Worm (Caenorhabditis elegans) whole organism, midembryonic: ENCODE data around the gene egl-15.

Experiments
- T22C8.4 ChIP-seq: fragments of 200-800 bp; sonication (Bioruptor generic); IDR thresholded peaks from 2 replicates; pipeline ENCODE4 v1.3.6; 2022; ENCODE audit warnings: missing genetic modification characterization, missing compliant biosample characterization
- cog-1 ChIP-seq: sonication (generic microtip); optimal IDR thresholded peaks from 2 replicates; lab custom pipeline; 2016; ENCODE audit warnings: missing genetic modification characterization, missing compliant biosample characterization
- flt-1 ChIP-seq: fragments of 200-800 bp; sonication (Bioruptor generic); IDR thresholded peaks from 2 replicates; pipeline ENCODE4 v1.3.6; 2022; ENCODE audit warnings: missing genetic modification characterization, missing compliant biosample characterization
- klf-2 ChIP-seq: fragments of 200-800 bp; sonication (Bioruptor generic); conservative IDR thresholded peaks from 2 replicates; pipeline ENCODE4 v1.3.6; 2022; ENCODE audit warnings: missing genetic modification reagents, missing genetic modification characterization, missing compliant biosample characterization
- med-1 ChIP-seq: sonication (generic microtip); optimal IDR thresholded peaks from 2 replicates; lab custom pipeline; 2017; ENCODE audit warnings: missing genetic modification characterization, mild to moderate bottlenecking, missing compliant biosample characterization, antibody characterized with exemption, missing genetic modification reagents; ENCODE audit not compliant: insufficient read depth
- ref-1 ChIP-seq: fragments of 200-800 bp; sonication (Bioruptor generic); conservative IDR thresholded peaks from 2 replicates; pipeline ENCODE4 v1.3.6; 2022; ENCODE audit warnings: missing genetic modification reagents, missing genetic modification characterization, missing compliant biosample characterization
- tab-1 ChIP-seq: fragments of 200-800 bp; sonication (Bioruptor generic); IDR thresholded peaks from 2 replicates; pipeline ENCODE4 v1.3.6; 2022; ENCODE audit warnings: missing genetic modification characterization, missing compliant biosample characterization
- ztf-23 ChIP-seq: fragments of 200-800 bp; sonication (Bioruptor generic); IDR thresholded peaks from 2 replicates; pipeline ENCODE4 v1.3.6; 2022; ENCODE audit warnings: missing genetic modification reagents, missing genetic modification characterization, missing compliant biosample characterization
- ztf-29 ChIP-seq: fragments of 200-800 bp; sonication (Bioruptor generic); IDR thresholded peaks from 2 replicates; pipeline ENCODE4 v1.3.6; 2022; ENCODE audit warnings: missing genetic modification reagents, missing genetic modification characterization, missing compliant biosample characterization

Gene egl-15

DNA sequence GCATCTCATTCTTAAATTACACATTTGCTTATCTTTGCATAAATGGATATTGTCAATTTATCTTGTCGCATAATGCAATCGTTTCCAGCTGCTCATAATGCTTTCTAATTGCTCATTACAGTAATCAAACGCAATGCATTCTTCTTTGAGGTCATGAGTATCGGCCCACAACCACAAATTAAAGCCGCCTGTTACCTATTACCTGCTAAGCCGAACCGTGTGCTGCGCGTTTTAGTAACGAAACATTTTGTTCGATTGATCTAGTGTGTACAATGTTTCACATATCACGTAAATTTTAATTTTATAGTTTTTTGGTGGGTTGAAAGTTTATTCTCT, 17.7 kb downstream of the egl-15 start:
- TF ChIP-seq T22C8.4 (GFP tag; lab: Robert Waterston, UW) (no peak), tab-1 (no peak), ref-1 (GFP tag; lab: Robert Waterston, UW) (no peak), klf-2 (GFP tag; lab: Robert Waterston, UW) (no peak), flt-1 (no peak), ztf-29 (no peak), ztf-23 (GFP tag; lab: Robert Waterston, UW) (no peak), cog-1 (tag; lab: Kevin White, UChicago) (no peak), med-1 (GFP tag; lab: Kevin White, UChicago) (no peak)

DNA sequence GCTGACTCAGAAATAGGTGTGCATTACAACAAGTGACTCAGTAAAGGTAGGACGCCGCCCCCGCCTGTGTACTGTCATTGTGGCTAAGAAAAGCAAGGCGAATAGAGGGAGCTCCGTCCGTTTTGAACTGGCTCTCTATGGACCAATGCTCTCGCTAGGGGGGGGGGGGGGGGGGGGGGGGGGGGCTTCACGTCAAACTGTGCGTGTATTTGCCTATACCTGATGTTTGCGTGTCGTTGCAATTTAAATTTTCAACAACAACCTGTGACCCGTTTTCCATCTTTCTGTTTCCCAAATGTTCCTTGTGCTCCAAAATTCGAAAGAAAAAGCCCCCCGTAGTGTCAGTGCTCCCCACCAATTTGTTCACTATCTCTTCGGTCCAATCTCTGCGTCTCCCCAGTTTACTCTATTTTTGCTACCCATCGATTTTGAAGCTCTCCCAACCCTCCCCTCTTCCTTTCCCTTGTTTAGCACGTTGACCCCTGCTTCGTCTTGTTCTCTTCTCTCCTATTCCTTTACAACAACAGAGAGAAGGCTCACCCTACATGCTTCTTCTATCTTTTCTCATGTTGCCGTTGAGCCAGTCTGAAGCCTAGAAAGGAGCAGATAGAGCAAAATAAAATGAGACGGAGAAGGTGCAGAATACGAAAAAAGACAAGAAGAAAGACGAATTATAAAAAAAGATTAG, 18.4 kb downstream of the egl-15 start:
- TF ChIP-seq flt-1 (no peak), ztf-29 (no peak), ztf-23 (GFP tag; lab: Robert Waterston, UW) (no peak), ref-1 (GFP tag; lab: Robert Waterston, UW) (no peak), cog-1 (tag; lab: Kevin White, UChicago) (peak; percentile 25), klf-2 (GFP tag; lab: Robert Waterston, UW) (no peak), tab-1 (0 out of 2 replicates have a peak, but pooled peaks have one; percentile 18), T22C8.4 (GFP tag; lab: Robert Waterston, UW) (0 out of 2 replicates have a peak, but pooled peaks have one; percentile 7), med-1 (GFP tag; lab: Kevin White, UChicago) (no peak)

DNA sequence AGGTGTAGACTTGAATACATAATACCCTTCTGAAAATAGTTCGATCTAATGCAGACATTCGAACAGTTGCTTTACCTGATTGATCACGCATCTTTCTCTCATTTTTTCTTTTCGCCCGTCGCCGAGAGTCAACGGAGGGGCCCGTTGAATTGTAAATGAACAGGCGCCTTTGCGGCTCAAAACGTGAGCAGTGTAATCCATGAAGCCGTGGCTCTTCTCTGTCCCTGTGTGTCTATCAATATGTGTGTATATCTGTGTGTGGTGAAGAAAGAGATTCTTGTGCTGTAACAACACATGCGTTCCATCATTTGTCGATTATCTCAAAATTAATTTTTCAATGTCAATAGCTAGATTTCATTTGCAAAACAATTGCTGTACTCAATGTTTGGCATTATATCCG, 19.4 kb downstream of the egl-15 start:
- TF ChIP-seq cog-1 (tag; lab: Kevin White, UChicago): no peak
- TF ChIP-seq tab-1: no peak
- TF ChIP-seq T22C8.4 (GFP tag; lab: Robert Waterston, UW): no peak
- TF ChIP-seq ztf-23 (GFP tag; lab: Robert Waterston, UW): no peak
- TF ChIP-seq klf-2 (GFP tag; lab: Robert Waterston, UW): no peak
- TF ChIP-seq med-1 (GFP tag; lab: Kevin White, UChicago): no peak
- no peak for TF ChIP-seq ztf-29
- no peak for TF ChIP-seq ref-1 (GFP tag; lab: Robert Waterston, UW)
- TF ChIP-seq flt-1: no peak

DNA sequence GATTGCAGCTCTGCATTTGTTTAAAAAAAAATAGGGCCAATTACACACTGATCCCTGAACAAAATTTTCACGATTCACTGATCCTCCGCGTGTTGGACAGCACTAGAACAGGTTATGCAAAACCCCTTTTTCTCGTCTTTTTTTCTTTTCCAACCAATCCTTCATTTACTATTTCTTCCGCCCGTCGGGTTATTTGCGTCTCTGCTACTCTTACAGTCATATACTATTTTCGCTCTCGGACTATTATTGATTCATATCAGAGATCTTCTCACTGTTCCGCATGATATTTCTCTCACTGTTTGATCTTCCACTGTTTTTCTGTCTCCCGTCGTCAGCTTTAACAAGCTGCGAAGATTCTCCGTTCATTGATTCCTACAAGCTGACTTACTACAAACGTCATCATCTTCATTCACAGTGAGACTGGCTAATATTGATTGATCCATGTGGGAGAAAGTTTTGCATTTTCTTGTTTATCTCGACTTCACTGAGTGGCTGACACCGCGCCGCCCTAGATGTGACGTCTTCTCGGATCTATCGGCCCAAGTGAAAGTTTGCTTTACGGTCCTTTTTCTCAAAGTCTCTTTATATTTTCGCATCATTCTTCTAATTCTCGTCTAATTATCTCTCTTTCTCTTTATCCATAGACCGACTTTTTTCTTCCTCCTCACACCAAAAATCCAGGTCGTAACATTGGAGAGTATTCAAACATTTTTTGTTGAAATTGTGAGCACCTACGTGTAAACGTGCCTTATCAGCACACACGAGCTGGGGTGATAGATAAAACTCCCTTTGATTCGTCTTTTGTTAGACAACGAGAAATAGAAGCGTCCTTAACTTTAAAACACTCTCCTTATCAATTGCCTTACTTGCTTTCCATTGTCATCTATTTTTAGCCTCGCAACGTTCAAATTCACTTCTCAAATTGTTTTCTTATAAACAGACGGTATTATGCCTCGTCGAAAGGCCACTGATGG, 20.2 kb downstream of the egl-15 start:
- TF ChIP-seq ztf-23 (GFP tag; lab: Robert Waterston, UW) (no peak), klf-2 (GFP tag; lab: Robert Waterston, UW) (no peak), flt-1 (no peak), med-1 (GFP tag; lab: Kevin White, UChicago) (no peak), tab-1 (no peak), ref-1 (GFP tag; lab: Robert Waterston, UW) (no peak), ztf-29 (no peak)

DNA sequence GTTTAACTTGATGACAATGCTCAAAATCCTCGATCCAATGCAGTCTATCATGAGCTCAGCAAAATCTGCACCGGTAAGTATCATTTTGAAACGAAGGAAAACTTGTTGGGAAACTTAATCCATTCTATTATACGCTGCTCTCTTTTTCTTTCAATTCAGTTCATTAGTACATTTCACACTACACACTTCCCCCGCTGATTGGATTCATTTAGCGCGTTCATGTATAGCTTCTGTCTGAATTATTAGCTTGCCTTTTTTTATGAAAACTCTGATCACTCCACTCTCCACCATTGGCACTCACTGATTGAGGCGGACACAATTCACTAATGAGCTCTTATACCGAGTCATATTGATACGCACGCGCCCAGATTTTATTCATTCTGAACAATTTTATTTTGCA, 22.0 kb downstream of the egl-15 start:
- TF ChIP-seq flt-1 (no peak), cog-1 (tag; lab: Kevin White, UChicago) (no peak), ztf-23 (GFP tag; lab: Robert Waterston, UW) (no peak), T22C8.4 (GFP tag; lab: Robert Waterston, UW) (no peak), med-1 (GFP tag; lab: Kevin White, UChicago) (no peak)

DNA sequence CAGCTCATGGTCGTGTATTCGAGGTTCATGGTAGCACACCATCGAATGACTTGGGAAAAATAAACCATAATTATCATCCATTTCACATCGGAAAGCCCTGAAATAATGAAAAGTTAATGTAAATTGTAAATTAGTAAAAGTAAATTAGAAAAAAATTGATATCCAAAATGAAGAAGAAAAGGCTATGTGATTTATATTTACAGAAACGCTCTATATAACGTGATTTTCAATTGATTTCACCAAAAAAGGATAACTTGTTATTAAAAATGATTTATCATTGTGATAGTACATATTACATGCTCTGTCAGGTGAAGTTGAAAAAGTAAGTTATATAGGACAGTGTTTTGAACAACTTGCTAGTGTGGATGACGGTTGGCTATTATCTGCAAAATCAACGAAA, 26.6 kb downstream of the egl-15 start, which contains the start of gene C09F12.3:
C09F12.3 (minus strand) TSS at position 101 of the 400 bp plus-strand sequence.
- TF ChIP-seq T22C8.4 (GFP tag; lab: Robert Waterston, UW) (no peak), cog-1 (tag; lab: Kevin White, UChicago) (no peak), klf-2 (GFP tag; lab: Robert Waterston, UW) (no peak), ref-1 (GFP tag; lab: Robert Waterston, UW) (no peak), flt-1 (no peak), med-1 (GFP tag; lab: Kevin White, UChicago) (no peak), ztf-23 (GFP tag; lab: Robert Waterston, UW) (no peak), ztf-29 (no peak), tab-1 (no peak)

DNA sequence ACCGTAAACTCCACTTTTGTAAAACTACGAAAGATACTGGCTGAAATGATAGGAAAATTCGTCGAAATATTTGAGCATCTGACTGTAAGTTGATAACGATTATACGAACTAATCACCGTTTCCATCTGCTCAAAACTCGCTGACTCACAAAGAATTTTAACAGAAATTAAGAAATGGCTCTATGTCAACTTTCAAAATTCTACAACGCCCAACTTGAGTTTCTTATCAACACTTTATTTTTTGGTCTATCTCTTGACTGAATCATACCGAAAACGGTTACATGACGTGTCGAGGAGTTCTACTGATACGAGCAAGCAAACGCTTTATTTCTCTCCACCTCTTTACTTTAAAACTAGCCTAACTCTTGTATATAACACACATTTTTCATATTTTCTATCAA, 31.0 kb downstream of the egl-15 start, which contains the start of gene clc-1:
clc-1 (plus strand) TSS at position 264 of the 400 bp plus-strand sequence.
- TF ChIP-seq tab-1 (no peak), cog-1 (tag; lab: Kevin White, UChicago) (no peak), med-1 (GFP tag; lab: Kevin White, UChicago) (no peak), flt-1 (no peak)

DNA sequence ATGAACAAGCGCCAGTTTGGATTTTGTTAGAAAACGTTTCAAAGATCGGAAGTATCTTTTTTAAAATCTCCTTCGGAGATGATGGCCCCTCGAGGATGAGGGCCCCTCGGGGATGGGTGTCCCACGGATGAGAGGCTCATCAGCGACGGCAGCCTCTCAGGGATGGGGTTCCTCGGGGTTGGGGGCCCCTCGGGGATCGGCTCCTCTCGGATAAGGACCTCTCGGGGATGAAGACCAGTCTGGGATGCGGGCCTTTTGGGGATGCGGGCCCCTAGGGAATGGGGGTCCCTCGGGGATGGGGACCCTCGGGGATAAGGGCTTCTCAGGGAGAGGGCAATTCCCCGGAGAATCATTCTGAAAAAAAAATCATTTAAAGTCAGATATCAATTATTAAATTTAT, 34.1 kb downstream of the egl-15 start:
- TF ChIP-seq cog-1 (tag; lab: Kevin White, UChicago) (no peak), T22C8.4 (GFP tag; lab: Robert Waterston, UW) (no peak), tab-1 (no peak), klf-2 (GFP tag; lab: Robert Waterston, UW) (no peak), ztf-29 (no peak), med-1 (GFP tag; lab: Kevin White, UChicago) (no peak), ref-1 (GFP tag; lab: Robert Waterston, UW) (no peak), ztf-23 (GFP tag; lab: Robert Waterston, UW) (no peak), flt-1 (no peak)

DNA sequence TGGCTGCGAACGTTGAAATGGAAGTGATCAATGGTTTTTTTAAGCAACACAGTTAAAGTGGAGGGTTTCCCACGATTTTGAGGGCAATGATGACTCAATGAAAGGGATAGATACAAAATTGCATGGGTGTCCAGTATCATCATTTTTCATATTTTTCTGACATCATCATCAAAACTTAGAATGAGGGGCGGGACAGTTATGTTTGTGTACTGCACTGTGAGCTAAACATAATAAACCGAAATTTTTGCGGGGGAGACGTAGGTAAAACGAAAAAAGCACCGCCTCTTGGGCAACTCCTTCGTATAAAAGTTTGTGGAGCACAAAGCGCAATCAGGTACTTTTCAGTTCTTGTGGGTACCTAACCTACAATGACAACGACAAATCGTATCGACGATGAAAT, 37.4 kb downstream of the egl-15 start, which contains the start of gene C09F12.2:
C09F12.2 (plus strand) TSS at position 301 of the 400 bp plus-strand sequence.
- TF ChIP-seq med-1 (GFP tag; lab: Kevin White, UChicago) (no peak), flt-1 (no peak)
